Worm (Caenorhabditis elegans): ENCODE measurements around the gene R07B1.6.

ce11 chrX:9843568-9843967 is 22.9 kb upstream of the R07B1.6 start:
- TF ChIP-seq ceh-58 (GFP tag; IDR thresholded peaks at IDR 0.05) (no peak), attf-5 (GFP tag; optimal IDR thresholded peaks at IDR 0.05) (no peak), lsl-1 (GFP tag; optimal IDR thresholded peaks at IDR 0.05) (no peak), ztf-3 (GFP tag; optimal IDR thresholded peaks at IDR 0.05) (no peak), ets-4 (GFP tag; optimal IDR thresholded peaks at IDR 0.05) (no peak), mel-28 (tag; optimal IDR thresholded peaks at IDR 0.05; ENCODE audit: borderline replicate concordance) (no peak), attf-6 (GFP tag; IDR thresholded peaks at IDR 0.05) (no peak), rcor-1 (GFP tag; IDR thresholded peaks at IDR 0.05) (no peak), egrh-3 (GFP tag; IDR thresholded peaks at IDR 0.05) (no peak), B0261.1 (tag; optimal IDR thresholded peaks at IDR 0.05) (no peak), snpc-4 (GFP tag; optimal IDR thresholded peaks at IDR 0.05) (no peak), snpc-4 (tag; optimal IDR thresholded peaks at IDR 0.05) (no peak), zfh-2 (GFP tag; conservative IDR thresholded peaks at IDR 0.05) (no peak), hlh-12 (tag; optimal IDR thresholded peaks at IDR 0.05) (no peak), unc-130 (GFP tag; optimal IDR thresholded peaks at IDR 0.05) (no peak)

Data from whole organism, young adult.